Worm (Caenorhabditis elegans) whole organism, early embryonic: Measurements from ENCODE around the gene K09C4.7.

Experiments used
- B0310.2 ChIP-seq: sonication (generic microtip); optimal IDR thresholded peaks from 2 replicates; lab custom pipeline; 2016; ENCODE audit warnings: mild to moderate bottlenecking, missing genetic modification characterization, missing compliant biosample characterization
- F13C5.2 ChIP-seq: sonication (generic microtip); optimal IDR thresholded peaks from 2 replicates; lab custom pipeline; 2017; ENCODE audit warnings: mild to moderate bottlenecking, missing genetic modification characterization, inconsistent platforms, missing compliant biosample characterization
- aly-1 ChIP-seq: sonication (generic microtip); optimal IDR thresholded peaks from 2 replicates; lab custom pipeline; 2016; ENCODE audit warnings: missing genetic modification characterization, missing compliant biosample characterization
- ama-1 ChIP-seq: fragments of 150-350 bp; optimal IDR thresholded peaks from 2 replicates; lab custom pipeline; 2014
- ceh-13 ChIP-seq: fragments of 200-800 bp; sonication (Bioruptor generic); optimal IDR thresholded peaks from 2 replicates; lab custom pipeline; 2018; ENCODE audit warnings: mild to moderate bottlenecking, missing genetic modification characterization, missing compliant biosample characterization
- ceh-36 ChIP-seq: sonication (generic microtip); optimal IDR thresholded peaks from 2 replicates; lab custom pipeline; 2016; ENCODE audit warnings: missing genetic modification characterization, inconsistent platforms, missing compliant biosample characterization
- ets-7 ChIP-seq: sonication (generic microtip); optimal IDR thresholded peaks from 2 replicates; lab custom pipeline; 2016; ENCODE audit warnings: missing genotype, missing genetic modification characterization, missing compliant biosample characterization
- flt-1 ChIP-seq: fragments of 200-800 bp; sonication (Bioruptor generic); IDR thresholded peaks from 2 replicates; pipeline ENCODE4 v1.3.6; 2022; ENCODE audit warnings: missing genetic modification characterization, missing compliant biosample characterization
- hmbx-1 ChIP-seq: sonication (generic microtip); optimal IDR thresholded peaks from 2 replicates; lab custom pipeline; 2016; ENCODE audit warnings: mild to moderate bottlenecking, missing genetic modification characterization, missing compliant biosample characterization
- hmg-4 ChIP-seq: fragments of 200-800 bp; sonication (Bioruptor generic); optimal IDR thresholded peaks from 2 replicates; lab custom pipeline; 2018; ENCODE audit warnings: mild to moderate bottlenecking, missing genetic modification characterization, missing compliant biosample characterization
- hnd-1 ChIP-seq: sonication (generic microtip); optimal IDR thresholded peaks from 2 replicates; lab custom pipeline; 2016; ENCODE audit warnings: missing genetic modification characterization, missing compliant biosample characterization
- pes-1 ChIP-seq: fragments of 200-800 bp; sonication (Bioruptor generic); IDR thresholded peaks from 2 replicates; pipeline ENCODE4 v1.3.6; 2022; ENCODE audit warnings: missing genetic modification reagents, missing genetic modification characterization, missing compliant biosample characterization
- scrt-1 ChIP-seq: fragments of 200-800 bp; sonication (Bioruptor generic); IDR thresholded peaks from 2 replicates; pipeline ENCODE4 v1.3.6; 2022; ENCODE audit warnings: missing genetic modification characterization, missing compliant biosample characterization
- sea-1 ChIP-seq: fragments of 200-800 bp; sonication (Bioruptor generic); conservative IDR thresholded peaks from 2 replicates; pipeline ENCODE4 v1.3.6; 2022; ENCODE audit warnings: missing genetic modification characterization, missing compliant biosample characterization
- tbx-37 ChIP-seq: fragments of 200-800 bp; sonication (Bioruptor generic); conservative IDR thresholded peaks from 2 replicates; pipeline ENCODE4 v1.3.6; 2022; ENCODE audit warnings: missing genetic modification reagents, missing genetic modification characterization, missing compliant biosample characterization

The K09C4.7 gene

ce11 chrX:3310702-3311101, 38.0 kb downstream of the K09C4.7 start:
- no peak for TF ChIP-seq pes-1 (GFP tag; lab: Robert Waterston, UW)
- TF ChIP-seq tbx-37 (GFP tag; lab: Robert Waterston, UW): no peak
- no peak for TF ChIP-seq aly-1 (tag; lab: Kevin White, UChicago)
- TF ChIP-seq ceh-36 (tag; lab: Kevin White, UChicago): no peak
- no peak for TF ChIP-seq hmg-4
- no peak for TF ChIP-seq scrt-1 (GFP tag; lab: Robert Waterston, UW)

ce11 chrX:3313939-3314338, 41.3 kb downstream of the K09C4.7 start:
- TF ChIP-seq hnd-1 (tag; lab: Kevin White, UChicago) (no peak), hmbx-1 (tag; lab: Kevin White, UChicago) (no peak), F13C5.2 (tag; lab: Kevin White, UChicago) (peak; percentile 21), tbx-37 (GFP tag; lab: Robert Waterston, UW) (no peak), B0310.2 (tag; lab: Kevin White, UChicago) (no peak)

ce11 chrX:3315014-3315413, 42.3 kb downstream of the K09C4.7 start, which contains the start of gene ddr-2:
ddr-2 (plus strand) TSS chrX:3315314.
- TF ChIP-seq hmbx-1 (tag; lab: Kevin White, UChicago) (no peak), B0310.2 (tag; lab: Kevin White, UChicago) (no peak), sea-1 (GFP tag; lab: Robert Waterston, UW) (no peak), hnd-1 (tag; lab: Kevin White, UChicago) (no peak), tbx-37 (GFP tag; lab: Robert Waterston, UW) (no peak), ets-7 (tag; lab: Kevin White, UChicago) (no peak), flt-1 (GFP tag; lab: Robert Waterston, UW) (no peak), ama-1 (no peak)

ce11 chrX:3315891-3316657, 43.4 kb downstream of the K09C4.7 start:
- TF ChIP-seq ceh-36 (tag; lab: Kevin White, UChicago): no peak
- no peak for TF ChIP-seq pes-1 (GFP tag; lab: Robert Waterston, UW)
- no peak for TF ChIP-seq ceh-13 (GFP tag; lab: Kevin White, UChicago)
- no peak for TF ChIP-seq tbx-37 (GFP tag; lab: Robert Waterston, UW)
- no peak for TF ChIP-seq F13C5.2 (tag; lab: Kevin White, UChicago)
- TF ChIP-seq hmbx-1 (tag; lab: Kevin White, UChicago): no peak

ce11 chrX:3316830-3317229, 44.1 kb downstream of the K09C4.7 start:
- TF ChIP-seq ceh-36 (tag; lab: Kevin White, UChicago): peak; percentile 17
- TF ChIP-seq ama-1: no peak
